Fruit fly (Drosophila melanogaster): ENCODE measurements around the gene Tsp29Fa.

DNA sequence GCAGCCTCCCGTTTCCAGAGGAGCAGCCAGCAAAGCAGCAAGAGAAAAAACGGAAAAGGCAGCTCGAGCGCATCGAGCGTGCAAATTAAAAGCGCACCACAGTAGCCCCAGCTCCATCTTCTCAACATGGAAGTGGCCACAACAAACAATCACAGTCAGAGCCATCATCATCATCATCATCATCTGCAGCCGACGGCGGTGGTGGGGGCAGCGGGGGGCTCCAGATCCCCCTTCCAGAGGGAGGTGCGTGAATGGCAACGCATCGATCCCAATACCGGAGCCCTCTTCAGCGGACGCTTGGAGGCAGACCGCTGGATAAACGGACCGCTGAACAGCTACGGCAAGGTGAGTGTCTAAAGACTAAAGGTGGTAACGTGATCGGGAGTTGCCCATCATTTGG lies 18.1 kb upstream of the Tsp29Fa start:
- TF ChIP-seq Dif (GFP tag; optimal IDR thresholded peaks at IDR 0.05; ENCODE audit: partially characterized antibody), result no peak
- TF ChIP-seq psq (GFP tag; optimal IDR thresholded peaks at IDR 0.05), result no peak
- no peak for TF ChIP-seq h (GFP tag; optimal IDR thresholded peaks at IDR 0.05)
- no peak for TF ChIP-seq jim (GFP tag; optimal IDR thresholded peaks at IDR 0.05)
- TF ChIP-seq CrebA (GFP tag; optimal IDR thresholded peaks at IDR 0.05; ENCODE audit: borderline replicate concordance), result no peak
- no peak for TF ChIP-seq Abd-B (GFP tag; optimal IDR thresholded peaks at IDR 0.05)
- no peak for TF ChIP-seq tai (GFP tag; optimal IDR thresholded peaks at IDR 0.05)
